Fruit fly (Drosophila melanogaster) whole organism, embryonic: ENCODE results near the gene HP1b.
A peak's percentile ranks its signal among the peaks of the same experiment; 100 is the strongest.

Source experiments
- ATbp ChIP-seq: fragments of 200-800 bp; sonication (Bioruptor generic); optimal IDR thresholded peaks from 2 replicates; lab custom pipeline; 2017; ENCODE audit warnings: missing biosample characterization, mild to moderate bottlenecking, missing genetic modification characterization, missing genetic modification reagents
- Antp ChIP-seq: fragments of 200-800 bp; sonication (Bioruptor generic); optimal IDR thresholded peaks from 3 replicates; lab custom pipeline; 2016; ENCODE audit warnings: missing biosample characterization, missing genetic modification characterization
- CG10147 ChIP-seq: fragments of 200-800 bp; sonication (Bioruptor generic); optimal IDR thresholded peaks from 2 replicates; lab custom pipeline; 2019; ENCODE audit warnings: missing biosample characterization, mild to moderate bottlenecking, missing genetic modification characterization, moderate library complexity
- CG10209 ChIP-seq: fragments of 200-800 bp; sonication (Bioruptor generic); optimal IDR thresholded peaks from 3 replicates; lab custom pipeline; 2017; ENCODE audit warnings: missing biosample characterization, mild to moderate bottlenecking, missing genetic modification characterization, missing genetic modification reagents
- CG10565 ChIP-seq: fragments of 200-800 bp; sonication (Bioruptor generic); optimal IDR thresholded peaks from 3 replicates; lab custom pipeline; 2016; ENCODE audit warnings: missing biosample characterization, mild to moderate bottlenecking, missing genetic modification characterization
- CG11093 ChIP-seq: fragments of 200-800 bp; sonication (Bioruptor generic); IDR thresholded peaks from 3 replicates; pipeline ENCODE4 v1.3.6; 2022; ENCODE audit warnings: missing biosample characterization, missing genetic modification characterization
- CG11247 ChIP-seq: fragments of 200-800 bp; sonication (Bioruptor generic); IDR thresholded peaks from 2 replicates; pipeline ENCODE4 v1.3.6; 2022; ENCODE audit warnings: missing biosample characterization, missing genetic modification characterization
- CG12104 ChIP-seq: fragments of 200-800 bp; sonication (Bioruptor generic); optimal IDR thresholded peaks from 3 replicates; lab custom pipeline; 2016; ENCODE audit warnings: missing biosample characterization, missing genetic modification characterization
- CG13123 ChIP-seq: fragments of 200-800 bp; sonication (Bioruptor generic); optimal IDR thresholded peaks from 2 replicates; lab custom pipeline; 2016; ENCODE audit warnings: missing biosample characterization, missing genetic modification characterization
- CG13775 ChIP-seq: fragments of 200-800 bp; sonication (Bioruptor generic); optimal IDR thresholded peaks from 3 replicates; lab custom pipeline; 2017; ENCODE audit warnings: missing biosample characterization, mild to moderate bottlenecking, missing genetic modification characterization
- CG17359 ChIP-seq: fragments of 200-800 bp; sonication (Bioruptor generic); optimal IDR thresholded peaks from 3 replicates; lab custom pipeline; 2018; ENCODE audit warnings: missing biosample characterization, mild to moderate bottlenecking, missing genetic modification characterization, moderate library complexity
- CG17912 ChIP-seq: fragments of 200-800 bp; sonication (Bioruptor generic); optimal IDR thresholded peaks from 2 replicates; lab custom pipeline; 2018; ENCODE audit warnings: missing biosample characterization, mild to moderate bottlenecking, missing genetic modification characterization
- CG18262 ChIP-seq: fragments of 200-800 bp; optimal IDR thresholded peaks from 3 replicates; lab custom pipeline; 2019; ENCODE audit warnings: missing biosample characterization, mild to moderate bottlenecking, missing genetic modification characterization, moderate library complexity
- CG18599 ChIP-seq: fragments of 200-800 bp; sonication (Bioruptor generic); optimal IDR thresholded peaks from 3 replicates; lab custom pipeline; 2017; ENCODE audit warnings: missing biosample characterization, missing genetic modification characterization, mild to moderate bottlenecking, moderate library complexity, missing genetic modification reagents
- CG2129 ChIP-seq: fragments of 200-800 bp; sonication (Bioruptor generic); IDR thresholded peaks from 2 replicates; pipeline ENCODE4 v1.3.6; 2022; ENCODE audit warnings: missing biosample characterization, missing genetic modification characterization; ENCODE audit not compliant: partially characterized antibody
- CG4820 ChIP-seq: fragments of 200-800 bp; sonication (Bioruptor generic); optimal IDR thresholded peaks from 3 replicates; lab custom pipeline; 2016; ENCODE audit warnings: missing biosample characterization, missing genetic modification characterization
- CG8944 ChIP-seq: fragments of 200-800 bp; sonication (Bioruptor generic); optimal IDR thresholded peaks from 3 replicates; lab custom pipeline; 2016; ENCODE audit warnings: missing biosample characterization, missing genetic modification characterization
- Chrac-16 ChIP-seq: fragments of 200-800 bp; sonication (Bioruptor generic); optimal IDR thresholded peaks from 3 replicates; lab custom pipeline; 2016; ENCODE audit warnings: missing biosample characterization, missing genetic modification characterization
- D19B ChIP-seq: fragments of 200-800 bp; sonication (Bioruptor generic); optimal IDR thresholded peaks from 2 replicates; lab custom pipeline; 2017; ENCODE audit warnings: missing biosample characterization, mild to moderate bottlenecking, missing genetic modification characterization
- Dip3 ChIP-seq: fragments of 200-800 bp; sonication (Bioruptor generic); optimal IDR thresholded peaks from 3 replicates; lab custom pipeline; 2016; ENCODE audit warnings: missing biosample characterization, missing genetic modification characterization
- Doc2 ChIP-seq: fragments of 200-800 bp; sonication (Bioruptor generic); IDR thresholded peaks from 2 replicates; pipeline ENCODE4 v1.3.6; 2022; ENCODE audit warnings: missing biosample characterization, missing genetic modification characterization
- HmgD ChIP-seq: fragments of 200-800 bp; sonication (Bioruptor generic); optimal IDR thresholded peaks from 3 replicates; lab custom pipeline; 2016; ENCODE audit warnings: missing biosample characterization, missing genetic modification characterization
- Hmx ChIP-seq: fragments of 200-800 bp; sonication (Bioruptor generic); optimal IDR thresholded peaks from 2 replicates; lab custom pipeline; 2016; ENCODE audit warnings: missing biosample characterization, missing genetic modification characterization
- MBD-R2 ChIP-seq: fragments of 200-800 bp; sonication (Bioruptor generic); IDR thresholded peaks from 2 replicates; pipeline ENCODE4 v1.3.6; 2022; ENCODE audit warnings: missing biosample characterization, missing genetic modification characterization
- Oli ChIP-seq: fragments of 200-800 bp; sonication (Bioruptor generic); optimal IDR thresholded peaks from 2 replicates; lab custom pipeline; 2018; ENCODE audit warnings: missing biosample characterization, mild to moderate bottlenecking, missing genetic modification characterization, moderate library complexity
- Ravus ChIP-seq: fragments of 200-800 bp; sonication (Bioruptor generic); IDR thresholded peaks from 2 replicates; pipeline ENCODE4 v1.3.6; 2022; ENCODE audit warnings: missing biosample characterization, missing genetic modification characterization
- Rx ChIP-seq: fragments of 200-800 bp; sonication (Bioruptor generic); IDR thresholded peaks from 2 replicates; pipeline ENCODE4 v1.3.6; 2022; ENCODE audit warnings: missing biosample characterization, missing genetic modification characterization
- Tbp ChIP-seq: fragments of >200 bp; optimal IDR thresholded peaks from 2 replicates; lab custom pipeline; 2018; ENCODE audit warnings: missing biosample characterization, missing genetic modification characterization
- Xbp1 ChIP-seq: fragments of 200-800 bp; sonication (Bioruptor generic); optimal IDR thresholded peaks from 3 replicates; lab custom pipeline; 2016; ENCODE audit warnings: missing biosample characterization, mild to moderate bottlenecking, missing genetic modification characterization
- aop ChIP-seq: fragments of 200-800 bp; sonication (Bioruptor generic); IDR thresholded peaks from 2 replicates; pipeline ENCODE4 v1.3.6; 2022; ENCODE audit warnings: missing biosample characterization, missing genetic modification characterization
- cad ChIP-seq: fragments of >200 bp; optimal IDR thresholded peaks from 2 replicates; lab custom pipeline; 2017; ENCODE audit warnings: missing biosample characterization, missing genetic modification characterization
- chn ChIP-seq: fragments of 200-800 bp; sonication (Bioruptor generic); optimal IDR thresholded peaks from 2 replicates; lab custom pipeline; 2016; ENCODE audit warnings: missing biosample characterization, missing genetic modification characterization
- croc ChIP-seq: fragments of 200-800 bp; sonication (Bioruptor generic); conservative IDR thresholded peaks from 3 replicates; pipeline ENCODE4 v1.3.6; 2022; ENCODE audit warnings: missing biosample characterization, missing genetic modification characterization
- dmrt99B ChIP-seq: fragments of 200-800 bp; sonication (Bioruptor generic); optimal IDR thresholded peaks from 2 replicates; lab custom pipeline; 2018; ENCODE audit warnings: missing biosample characterization, mild to moderate bottlenecking, missing genetic modification characterization, moderate library complexity
- ewg ChIP-seq: fragments of 200-800 bp; sonication (Bioruptor generic); optimal IDR thresholded peaks from 3 replicates; lab custom pipeline; 2017; ENCODE audit warnings: mild to moderate bottlenecking, missing biosample characterization, missing genetic modification reagents, missing genetic modification characterization
- inv ChIP-seq: fragments of 200-800 bp; sonication (Bioruptor generic); IDR thresholded peaks from 2 replicates; pipeline ENCODE4 v1.3.6; 2022; ENCODE audit warnings: missing biosample characterization, missing genetic modification characterization; ENCODE audit not compliant: partially characterized antibody
- jumu ChIP-seq: fragments of 200-800 bp; sonication (Bioruptor generic); optimal IDR thresholded peaks from 3 replicates; lab custom pipeline; 2016; ENCODE audit warnings: missing biosample characterization, missing genetic modification characterization
- kay ChIP-seq: fragments of 200-800 bp; sonication (Bioruptor generic); optimal IDR thresholded peaks from 2 replicates; lab custom pipeline; 2016; ENCODE audit warnings: missing biosample characterization, missing genetic modification characterization
- kni ChIP-seq: fragments of 200-800 bp; sonication (Bioruptor generic); optimal IDR thresholded peaks from 3 replicates; lab custom pipeline; 2017; ENCODE audit warnings: mild to moderate bottlenecking, missing biosample characterization, missing genetic modification reagents, missing genetic modification characterization
- maf-S ChIP-seq: fragments of 200-800 bp; sonication (Bioruptor generic); optimal IDR thresholded peaks from 2 replicates; lab custom pipeline; 2016; ENCODE audit warnings: missing biosample characterization, missing genetic modification characterization
- mam ChIP-seq: fragments of 200-800 bp; sonication (Bioruptor generic); optimal IDR thresholded peaks from 3 replicates; lab custom pipeline; 2016; ENCODE audit warnings: missing biosample characterization, missing genetic modification characterization
- nerfin-1 ChIP-seq: fragments of 200-800 bp; sonication (Bioruptor generic); optimal IDR thresholded peaks from 3 replicates; lab custom pipeline; 2019; ENCODE audit warnings: missing biosample characterization, mild to moderate bottlenecking, missing genetic modification characterization, moderate library complexity
- otp ChIP-seq: fragments of 200-800 bp; sonication (Bioruptor generic); IDR thresholded peaks from 3 replicates; pipeline ENCODE4, ENCODE4 v1.3.6; 2022; ENCODE audit warnings: missing biosample characterization, missing genetic modification characterization
- pho ChIP-seq: fragments of 200-800 bp; sonication (Bioruptor generic); optimal IDR thresholded peaks from 2 replicates; lab custom pipeline; 2016; ENCODE audit warnings: missing biosample characterization, missing genetic modification characterization
- rib ChIP-seq: fragments of 200-800 bp; sonication (Bioruptor generic); IDR thresholded peaks from 2 replicates; pipeline ENCODE4 v1.3.6; 2022; ENCODE audit warnings: missing biosample characterization, missing genetic modification characterization
- ro ChIP-seq: fragments of 200-800 bp; sonication (Bioruptor generic); IDR thresholded peaks from 2 replicates; pipeline ENCODE4 v1.3.6; 2022; ENCODE audit warnings: missing biosample characterization, missing genetic modification characterization
- seq ChIP-seq: fragments of 200-800 bp; sonication (Bioruptor generic); IDR thresholded peaks from 2 replicates; pipeline ENCODE4 v1.3.6; 2022; ENCODE audit warnings: missing biosample characterization, missing genetic modification characterization
- slou ChIP-seq: fragments of 200-800 bp; sonication (Bioruptor generic); optimal IDR thresholded peaks from 3 replicates; lab custom pipeline; 2016; ENCODE audit warnings: missing biosample characterization, missing genetic modification characterization
- tll ChIP-seq, 2 experiments: fragments of 200-800 bp in 1 of 2; fragments of >200 bp in 1 of 2; sonication (Bioruptor generic) in 1 of 2; optimal IDR thresholded peaks; 2 replicates each; lab custom pipeline; 2017 to 2019; ENCODE audit warnings: missing biosample characterization in 2 of 2, missing genetic modification characterization in 2 of 2, mild to moderate bottlenecking in 1 of 2, moderate library complexity in 1 of 2
- trh ChIP-seq: fragments of 200-800 bp; sonication (Bioruptor generic); optimal IDR thresholded peaks from 2 replicates; lab custom pipeline; 2016; ENCODE audit warnings: missing biosample characterization, missing genetic modification characterization
- zfh1 ChIP-seq: fragments of 200-800 bp; sonication (Bioruptor generic); IDR thresholded peaks from 3 replicates; pipeline ENCODE4 v1.3.6; 2022; ENCODE audit warnings: missing biosample characterization, missing genetic modification characterization

Gene HP1b

DNA sequence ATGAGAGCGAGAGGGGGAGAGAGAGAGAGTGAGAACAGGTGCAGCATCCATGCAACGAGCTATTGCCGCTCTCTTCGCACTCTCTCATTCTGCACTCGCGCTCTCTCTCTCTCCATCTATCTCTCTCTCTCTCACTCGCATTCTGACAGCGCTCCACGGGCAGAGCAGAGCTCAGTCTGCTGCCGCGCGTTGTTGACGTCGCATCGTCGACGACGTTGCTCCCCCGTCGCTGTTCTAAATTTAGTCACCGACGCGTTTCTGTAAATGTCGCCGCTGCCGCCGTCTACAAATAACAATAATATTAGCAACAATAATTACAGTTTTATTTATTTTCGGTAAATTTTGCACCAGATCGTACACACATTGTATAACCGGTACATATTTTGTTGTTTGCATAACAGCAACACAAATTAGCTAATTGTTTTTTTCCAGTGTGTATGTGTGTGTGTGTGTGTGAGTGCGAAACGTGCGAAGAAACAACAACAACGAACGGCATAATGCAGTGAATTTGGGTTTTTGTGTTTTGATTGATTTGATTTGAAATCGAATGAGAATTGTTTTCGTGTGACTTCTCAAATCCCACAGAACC is 38.3 kb upstream of the HP1b start (continued):
- TF ChIP-seq CG13123 (GFP tag; lab: Kevin White, UChicago) (no peak), slou (no peak), Chrac-16 (GFP tag; lab: Kevin White, UChicago) (peak; percentile 13), Antp (GFP tag; lab: Kevin White, UChicago) (peak; percentile 12), CG2129 (GFP tag; lab: Robert Waterston, UW) (no peak), kni (GFP tag; lab: Kevin White, UChicago) (peak; percentile 34), D19B (GFP tag; lab: Kevin White, UChicago) (no peak), Rx (no peak), CG11093 (GFP tag; lab: Robert Waterston, UW) (no peak), CG17359 (tag; lab: Kevin White, UChicago) (peak; percentile 30), jumu (GFP tag; lab: Kevin White, UChicago) (no peak), Xbp1 (GFP tag; lab: Kevin White, UChicago) (peak; percentile 5), Doc2 (GFP tag; lab: Robert Waterston, UW) (no peak), croc (GFP tag; lab: Robert Waterston, UW) (no peak), Ravus (GFP tag; lab: Robert Waterston, UW) (no peak), Oli (tag; lab: Kevin White, UChicago) (peak; percentile 7), CG10147 (GFP tag; lab: Kevin White, UChicago) (no peak), ro (GFP tag; lab: Robert Waterston, UW) (no peak), CG18599 (GFP tag; lab: Kevin White, UChicago) (peak; percentile 16), CG4820 (GFP tag; lab: Kevin White, UChicago) (no peak), CG10565 (GFP tag; lab: Kevin White, UChicago) (no peak), seq (no peak), Tbp (GFP tag; lab: Kevin White, UChicago) (peak; percentile 54), Dip3 (no peak), maf-S (no peak), chn (GFP tag; lab: Kevin White, UChicago) (no peak), aop (GFP tag; lab: Robert Waterston, UW) (no peak), CG18262 (peak; percentile 23), CG17912 (GFP tag; lab: Kevin White, UChicago) (peak; percentile 17), CG10209 (GFP tag; lab: Kevin White, UChicago) (no peak), nerfin-1 (tag; lab: Kevin White, UChicago) (peak; percentile 5), inv (no peak), tll (GFP tag; optimal IDR thresholded peaks at IDR 0.05; lab: Kevin White, UChicago) (peak in 1 of 2 experiments; percentile 82), HmgD (GFP tag; lab: Kevin White, UChicago) (no peak), otp (no peak), pho (GFP tag; lab: Kevin White, UChicago) (no peak), ATbp (no peak), CG13775 (GFP tag; lab: Kevin White, UChicago) (no peak), trh (GFP tag; lab: Kevin White, UChicago) (no peak), rib (no peak), kay (GFP tag; lab: Kevin White, UChicago) (no peak), dmrt99B (tag; lab: Kevin White, UChicago) (peak; percentile 35), Hmx (GFP tag; lab: Kevin White, UChicago) (no peak), cad (GFP tag; lab: Kevin White, UChicago) (no peak), CG8944 (GFP tag; lab: Kevin White, UChicago) (no peak), ewg (GFP tag; lab: Kevin White, UChicago) (no peak), mam (no peak), zfh1 (GFP tag; lab: Robert Waterston, UW) (0 out of 3 replicates have a peak, but pooled peaks have one; percentile 3), CG11247 (GFP tag; lab: Robert Waterston, UW) (no peak), MBD-R2 (GFP tag; lab: Robert Waterston, UW) (0 out of 2 replicates have a peak, but pooled peaks have one; percentile 7), CG12104 (GFP tag; lab: Kevin White, UChicago) (no peak)
